Worm (Caenorhabditis elegans) whole organism, midembryonic: Measurements from ENCODE around the gene F25G6.9.

Experiments used
- T22C8.4 ChIP-seq: fragments of 200-800 bp; sonication (Bioruptor generic); IDR thresholded peaks from 2 replicates; pipeline ENCODE4 v1.3.6; 2022; ENCODE audit warnings: missing genetic modification characterization, missing compliant biosample characterization
- cog-1 ChIP-seq: sonication (generic microtip); optimal IDR thresholded peaks from 2 replicates; lab custom pipeline; 2016; ENCODE audit warnings: missing genetic modification characterization, missing compliant biosample characterization
- flt-1 ChIP-seq: fragments of 200-800 bp; sonication (Bioruptor generic); IDR thresholded peaks from 2 replicates; pipeline ENCODE4 v1.3.6; 2022; ENCODE audit warnings: missing genetic modification characterization, missing compliant biosample characterization
- klf-2 ChIP-seq: fragments of 200-800 bp; sonication (Bioruptor generic); conservative IDR thresholded peaks from 2 replicates; pipeline ENCODE4 v1.3.6; 2022; ENCODE audit warnings: missing genetic modification reagents, missing genetic modification characterization, missing compliant biosample characterization
- med-1 ChIP-seq: sonication (generic microtip); optimal IDR thresholded peaks from 2 replicates; lab custom pipeline; 2017; ENCODE audit warnings: missing genetic modification characterization, mild to moderate bottlenecking, missing compliant biosample characterization, antibody characterized with exemption, missing genetic modification reagents; ENCODE audit not compliant: insufficient read depth
- ref-1 ChIP-seq: fragments of 200-800 bp; sonication (Bioruptor generic); conservative IDR thresholded peaks from 2 replicates; pipeline ENCODE4 v1.3.6; 2022; ENCODE audit warnings: missing genetic modification reagents, missing genetic modification characterization, missing compliant biosample characterization
- tab-1 ChIP-seq: fragments of 200-800 bp; sonication (Bioruptor generic); IDR thresholded peaks from 2 replicates; pipeline ENCODE4 v1.3.6; 2022; ENCODE audit warnings: missing genetic modification characterization, missing compliant biosample characterization
- ztf-23 ChIP-seq: fragments of 200-800 bp; sonication (Bioruptor generic); IDR thresholded peaks from 2 replicates; pipeline ENCODE4 v1.3.6; 2022; ENCODE audit warnings: missing genetic modification reagents, missing genetic modification characterization, missing compliant biosample characterization
- ztf-29 ChIP-seq: fragments of 200-800 bp; sonication (Bioruptor generic); IDR thresholded peaks from 2 replicates; pipeline ENCODE4 v1.3.6; 2022; ENCODE audit warnings: missing genetic modification reagents, missing genetic modification characterization, missing compliant biosample characterization

DNA sequence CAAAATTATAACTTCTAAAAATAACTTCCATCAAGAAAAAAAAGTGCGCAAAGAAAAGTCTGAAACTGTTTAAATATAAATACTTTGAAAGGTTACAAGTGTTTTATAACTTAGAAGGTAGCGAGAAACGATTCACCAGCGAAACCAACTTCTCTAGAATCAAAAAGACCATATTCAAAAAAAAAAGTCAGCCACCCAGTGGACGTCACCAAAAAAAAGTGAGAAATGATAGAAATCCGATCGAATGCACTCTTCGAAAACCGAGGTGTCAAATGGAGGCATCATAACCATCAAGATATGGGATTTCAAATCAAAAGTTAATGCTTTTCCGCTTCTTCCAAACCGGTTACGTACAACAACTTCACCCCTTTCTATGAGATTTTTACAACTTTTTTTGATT, 16.7 kb upstream of the F25G6.9 start:
- TF ChIP-seq flt-1 (no peak), ztf-29 (GFP tag; lab: Robert Waterston, UW) (no peak), T22C8.4 (GFP tag; lab: Robert Waterston, UW) (no peak), cog-1 (tag; lab: Kevin White, UChicago) (no peak), tab-1 (GFP tag; lab: Robert Waterston, UW) (no peak), ztf-23 (GFP tag; lab: Robert Waterston, UW) (no peak), ref-1 (no peak), klf-2 (GFP tag; lab: Robert Waterston, UW) (no peak), med-1 (GFP tag; lab: Kevin White, UChicago) (no peak)
